Worm (Caenorhabditis elegans) whole organism, mixed stage, embryonic: ENCODE data around the gene crp-1.

Experiments used
- M03D4.4 ChIP-seq: sonication (generic microtip); optimal IDR thresholded peaks from 2 replicates; lab custom pipeline; 2017; ENCODE audit warnings: mild to moderate bottlenecking, missing genetic modification characterization, missing compliant biosample characterization
- bed-3 ChIP-seq: fragments of 200-800 bp; sonication (Bioruptor generic); optimal IDR thresholded peaks from 3 replicates; lab custom pipeline; 2018; ENCODE audit warnings: mild to moderate bottlenecking, missing genetic modification characterization, moderate library complexity, missing compliant biosample characterization
- ceh-39 ChIP-seq: fragments of 150-350 bp; optimal IDR thresholded peaks from 2 replicates; lab custom pipeline; 2014; ENCODE audit warnings: missing biosample characterization, missing genetic modification characterization
- ceh-43 ChIP-seq: fragments of 200-800 bp; sonication (Bioruptor generic); optimal IDR thresholded peaks from 2 replicates; lab custom pipeline; 2018; ENCODE audit warnings: mild to moderate bottlenecking, missing genetic modification characterization, moderate library complexity, missing compliant biosample characterization
- ceh-83 ChIP-seq: fragments of 200-800 bp; sonication (Bioruptor generic); optimal IDR thresholded peaks from 2 replicates; lab custom pipeline; 2018; ENCODE audit warnings: mild to moderate bottlenecking, missing genetic modification characterization, missing compliant biosample characterization
- ces-1 ChIP-seq: fragments of 150-350 bp; optimal IDR thresholded peaks from 2 replicates; lab custom pipeline; 2014; ENCODE audit warnings: missing biosample characterization, missing genetic modification reagents, missing genetic modification characterization
- cnd-1 ChIP-seq: fragments of 200-800 bp; sonication (Bioruptor generic); optimal IDR thresholded peaks from 2 replicates; lab custom pipeline; 2018; ENCODE audit warnings: mild to moderate bottlenecking, missing genetic modification characterization, missing compliant biosample characterization
- drap-1 ChIP-seq: fragments of 200-800 bp; sonication (Bioruptor generic); optimal IDR thresholded peaks from 3 replicates; lab custom pipeline; 2018; ENCODE audit warnings: mild to moderate bottlenecking, missing genetic modification characterization, missing compliant biosample characterization
- elt-3 ChIP-seq: fragments of 150-350 bp; optimal IDR thresholded peaks from 2 replicates; lab custom pipeline; 2014; ENCODE audit warnings: missing biosample characterization, missing genetic modification characterization
- flh-1 ChIP-seq: fragments of 200-800 bp; sonication (Bioruptor generic); optimal IDR thresholded peaks from 2 replicates; lab custom pipeline; 2018; ENCODE audit warnings: mild to moderate bottlenecking, missing genetic modification characterization, moderate library complexity, missing compliant biosample characterization
- ham-2 ChIP-seq: fragments of 200-800 bp; sonication (Bioruptor generic); optimal IDR thresholded peaks from 2 replicates; lab custom pipeline; 2018; ENCODE audit warnings: mild to moderate bottlenecking, missing genetic modification characterization, missing compliant biosample characterization
- hlh-1 ChIP-seq: fragments of 150-350 bp; optimal IDR thresholded peaks from 2 replicates; lab custom pipeline; 2014; ENCODE audit warnings: missing biosample characterization, missing genetic modification reagents, missing genetic modification characterization
- lin-32 ChIP-seq: fragments of 200-800 bp; sonication (Bioruptor generic); optimal IDR thresholded peaks from 2 replicates; lab custom pipeline; 2018; ENCODE audit warnings: mild to moderate bottlenecking, missing genetic modification characterization, missing compliant biosample characterization
- lsy-2 ChIP-seq: fragments of 150-350 bp; optimal IDR thresholded peaks from 2 replicates; lab custom pipeline; 2014; ENCODE audit warnings: missing biosample characterization, missing genetic modification characterization
- mep-1 ChIP-seq: fragments of 150-350 bp; optimal IDR thresholded peaks from 2 replicates; lab custom pipeline; 2017; ENCODE audit warnings: missing biosample characterization, missing genetic modification reagents, missing genetic modification characterization, inconsistent platforms
- mls-2 ChIP-seq: sonication (generic microtip); optimal IDR thresholded peaks from 2 replicates; lab custom pipeline; 2016; ENCODE audit warnings: mild to moderate bottlenecking, missing genetic modification characterization, moderate library complexity, missing compliant biosample characterization
- nhr-12 ChIP-seq: fragments of 150-350 bp; optimal IDR thresholded peaks from 2 replicates; lab custom pipeline; 2014; ENCODE audit warnings: missing biosample characterization, missing genetic modification characterization
- nhr-2 ChIP-seq: fragments of 150-350 bp; optimal IDR thresholded peaks from 2 replicates; lab custom pipeline; 2014; ENCODE audit warnings: missing biosample characterization, missing genetic modification characterization
- nhr-28 ChIP-seq: fragments of 150-350 bp; optimal IDR thresholded peaks from 2 replicates; lab custom pipeline; 2014; ENCODE audit warnings: missing biosample characterization, missing genetic modification characterization
- nhr-76 ChIP-seq: sonication (generic microtip); optimal IDR thresholded peaks from 2 replicates; lab custom pipeline; 2017; ENCODE audit warnings: missing biosample characterization, missing genetic modification characterization
- pha-4 ChIP-seq: fragments of 150-350 bp; optimal IDR thresholded peaks from 2 replicates; lab custom pipeline; 2018; ENCODE audit warnings: missing biosample characterization, missing genetic modification reagents, missing genetic modification characterization
- sem-2 ChIP-seq: fragments of 200-800 bp; sonication (Bioruptor generic); optimal IDR thresholded peaks from 2 replicates; lab custom pipeline; 2018; ENCODE audit warnings: mild to moderate bottlenecking, missing genetic modification characterization, missing compliant biosample characterization
- snpc-4 ChIP-seq: fragments of 150-350 bp; optimal IDR thresholded peaks from 2 replicates; lab custom pipeline; 2014; ENCODE audit warnings: missing biosample characterization, missing genetic modification characterization
- sptf-1 ChIP-seq: sonication (generic microtip); optimal IDR thresholded peaks from 2 replicates; lab custom pipeline; 2017; ENCODE audit warnings: mild to moderate bottlenecking, missing genetic modification characterization, moderate library complexity, missing compliant biosample characterization
- unc-120 ChIP-seq: sonication (generic microtip); optimal IDR thresholded peaks from 2 replicates; lab custom pipeline; 2017; ENCODE audit warnings: missing genetic modification characterization, missing compliant biosample characterization; ENCODE audit not compliant: poor library complexity, severe bottlenecking
- unc-62 ChIP-seq: fragments of 150-350 bp; optimal IDR thresholded peaks from 2 replicates; lab custom pipeline; 2014; ENCODE audit warnings: missing biosample characterization, missing genetic modification reagents, missing genetic modification characterization
- zip-8 ChIP-seq: fragments of 150-350 bp; optimal IDR thresholded peaks from 2 replicates; lab custom pipeline; 2014; ENCODE audit warnings: missing biosample characterization, missing genetic modification characterization
- ztf-11 ChIP-seq: fragments of 150-350 bp; optimal IDR thresholded peaks from 2 replicates; lab custom pipeline; 2014; ENCODE audit warnings: missing biosample characterization, missing genetic modification characterization

The crp-1 gene

ce11 chrV:10503893-10504292 is 25.5 kb downstream of the crp-1 start, which contains the start of gene C35A5.10:
TSS of gene C35A5.10 (plus strand) at chrV:10504193.
- TF ChIP-seq nhr-2 (tag; lab: Kevin White, UChicago) (no peak), nhr-12 (tag; lab: Kevin White, UChicago) (no peak)

DNA sequence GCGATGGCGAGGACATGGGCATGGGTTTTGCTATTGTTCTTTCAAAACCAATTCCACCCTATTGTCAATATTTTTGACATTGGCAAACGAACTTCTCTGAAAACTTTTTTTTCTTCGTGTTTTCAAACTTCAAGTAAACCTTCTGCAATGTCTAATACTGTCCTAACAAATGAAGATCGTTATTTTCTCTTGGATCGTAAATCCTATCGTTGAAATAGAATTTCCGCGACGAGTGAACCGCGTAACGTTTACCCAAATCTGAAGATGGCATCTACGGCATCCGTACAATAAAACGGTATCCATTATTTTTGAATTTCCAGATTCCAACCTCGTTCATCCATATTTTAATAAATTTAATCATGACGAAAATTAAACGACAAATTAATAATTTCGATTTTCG is 27.2 kb downstream of the crp-1 start, which contains the start of gene C35A5.5:
Gene C35A5.5 (plus strand): TSS at position 301 of the 400 bp plus-strand sequence.
- no peak for TF ChIP-seq ceh-43 (GFP tag; lab: Kevin White, UChicago)

DNA sequence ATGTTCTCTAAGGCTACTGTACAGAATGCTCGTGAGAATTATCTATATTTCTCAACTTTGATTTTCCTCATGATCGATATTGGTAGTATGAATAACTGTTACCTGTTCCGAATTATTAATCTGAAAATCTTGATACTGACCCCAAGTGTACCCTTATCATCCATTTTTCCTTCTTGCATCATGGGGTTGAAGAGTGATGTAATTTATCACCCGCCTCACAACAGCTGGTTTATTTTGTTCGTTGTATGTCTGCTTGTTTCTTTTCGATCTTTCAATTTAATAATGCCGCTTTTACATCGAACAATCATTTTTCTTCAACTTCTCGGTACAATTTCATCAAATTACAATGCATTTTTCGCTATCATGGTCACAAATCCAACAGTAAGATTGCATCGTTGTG is 30.5 kb downstream of the crp-1 start, which contains the start of gene C35A5.6:
Gene C35A5.6 (plus strand): TSS at position 283 of the 400 bp plus-strand sequence.
- TF ChIP-seq hlh-1 (tag; lab: Kevin White, UChicago) (no peak), sem-2 (GFP tag; lab: Kevin White, UChicago) (no peak), drap-1 (no peak), lin-32 (GFP tag; lab: Kevin White, UChicago) (no peak), lsy-2 (tag; lab: Kevin White, UChicago) (no peak), ceh-83 (GFP tag; lab: Kevin White, UChicago) (no peak), M03D4.4 (tag; lab: Kevin White, UChicago) (no peak), nhr-2 (tag; lab: Kevin White, UChicago) (no peak), nhr-28 (tag; lab: Kevin White, UChicago) (no peak), cnd-1 (no peak), mls-2 (tag; lab: Kevin White, UChicago) (no peak)

DNA sequence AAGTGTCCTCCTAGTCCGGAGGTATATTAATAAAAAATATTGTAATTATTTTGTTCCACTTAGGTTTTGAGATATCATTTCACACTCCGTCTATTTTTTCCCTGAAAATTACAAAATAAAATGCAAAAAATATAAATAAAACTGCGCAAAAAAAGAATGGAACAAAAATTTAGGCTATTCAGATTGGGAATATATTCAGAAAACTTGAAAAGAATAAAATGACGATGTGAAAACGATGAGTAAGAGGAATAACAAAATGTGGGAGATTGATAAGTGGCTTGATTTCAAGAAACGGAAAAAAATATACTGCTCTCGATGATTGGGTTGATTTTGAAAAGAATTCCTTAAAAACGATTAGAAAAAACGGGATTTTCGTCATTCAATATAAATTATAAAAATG is 35.9 kb downstream of the crp-1 start, which contains the start of gene dmsr-8:
Gene dmsr-8 (minus strand): TSS at position 101 of the 400 bp plus-strand sequence.
- no peak for TF ChIP-seq nhr-2 (tag; lab: Kevin White, UChicago)
- no peak for TF ChIP-seq ceh-83 (GFP tag; lab: Kevin White, UChicago)
- no peak for TF ChIP-seq elt-3 (tag; lab: Kevin White, UChicago)
- no peak for TF ChIP-seq ham-2 (GFP tag; lab: Kevin White, UChicago)
- TF ChIP-seq ceh-39: no peak
- TF ChIP-seq nhr-76 (tag; lab: Kevin White, UChicago): no peak
- no peak for TF ChIP-seq nhr-12 (tag; lab: Kevin White, UChicago)
- TF ChIP-seq lin-32 (GFP tag; lab: Kevin White, UChicago): no peak
- TF ChIP-seq, all 35 proteins: peak for 0

DNA sequence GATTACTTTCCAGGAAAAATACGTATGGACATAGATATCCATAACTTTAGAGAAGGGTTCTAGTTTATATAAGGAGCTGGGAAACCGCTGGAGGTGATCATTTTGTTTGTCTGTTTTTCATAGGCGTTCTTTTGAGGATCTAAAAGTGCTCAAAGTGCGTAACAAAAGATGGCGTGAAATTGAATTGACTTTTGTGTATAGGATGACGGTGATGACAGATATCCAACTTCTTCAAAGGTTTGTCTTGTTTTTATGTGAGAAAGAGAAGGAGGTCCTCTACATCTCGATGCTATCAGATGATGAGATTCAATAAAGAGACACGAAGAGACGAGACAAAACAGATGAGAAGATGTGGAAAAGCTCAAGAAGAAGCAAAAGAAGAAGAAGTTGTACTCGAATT is 38.3 kb downstream of the crp-1 start:
- peak; percentile 48 for TF ChIP-seq ces-1 (GFP tag; lab: Kevin White, UChicago)
- TF ChIP-seq unc-62: no peak

- TF ChIP-seq mep-1 (tag; lab: Kevin White, UChicago): peak; percentile 2
- TF ChIP-seq bed-3 (GFP tag; lab: Kevin White, UChicago): no peak
- peak; percentile 25 for TF ChIP-seq lsy-2 (tag; lab: Kevin White, UChicago)
- TF ChIP-seq unc-120 (tag; lab: Kevin White, UChicago): peak; percentile 46
These were observed 47.5 kb downstream of the crp-1 start, which contains the start of the genes C35A5.8 and hda-11 for ce11 chrV:10525902-10526301. TSS of gene C35A5.8 (minus strand) at chrV:10525908. TSS of gene hda-11 (plus strand) at chrV:10526184.

- no peak for TF ChIP-seq ham-2 (GFP tag; lab: Kevin White, UChicago)
- TF ChIP-seq drap-1: no peak
- TF ChIP-seq nhr-76 (tag; lab: Kevin White, UChicago): no peak
- no peak for TF ChIP-seq pha-4 (tag; lab: Kevin White, UChicago)
- no peak for TF ChIP-seq zip-8 (tag; lab: Kevin White, UChicago)
These were observed 50.1 kb downstream of the crp-1 start, which contains the start of gene F25D1.3 for ce11 chrV:10528500-10528899. TSS of gene F25D1.3 (plus strand) at chrV:10528724.

DNA sequence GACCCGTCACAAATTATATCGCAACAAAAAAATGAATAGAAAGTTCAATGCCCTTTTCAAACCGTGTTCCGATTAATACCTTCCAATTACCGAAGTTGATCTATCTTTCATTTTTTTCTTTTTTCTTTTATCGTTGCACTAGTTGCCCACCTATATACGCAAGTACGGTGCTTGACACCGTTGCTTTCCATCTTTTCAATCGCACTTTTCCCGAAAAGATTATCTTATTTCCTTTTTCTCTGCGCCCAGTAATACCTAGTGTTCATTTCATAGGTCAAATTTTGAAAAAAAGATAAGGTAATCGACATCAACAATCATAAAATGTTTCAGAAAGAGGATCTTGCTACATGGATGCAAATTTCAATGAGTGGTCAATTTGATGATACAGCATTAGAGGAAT is 51.2 kb downstream of the crp-1 start:
- no peak for TF ChIP-seq elt-3 (tag; lab: Kevin White, UChicago)
- no peak for TF ChIP-seq mls-2 (tag; lab: Kevin White, UChicago)
- TF ChIP-seq flh-1 (GFP tag; lab: Kevin White, UChicago): no peak
- TF ChIP-seq ceh-43 (GFP tag; lab: Kevin White, UChicago): no peak
- no peak for TF ChIP-seq sptf-1
- TF ChIP-seq M03D4.4 (tag; lab: Kevin White, UChicago): no peak
- TF ChIP-seq lsy-2 (tag; lab: Kevin White, UChicago): no peak
- TF ChIP-seq nhr-2 (tag; lab: Kevin White, UChicago): no peak
- no peak for TF ChIP-seq snpc-4 (tag; lab: Kevin White, UChicago)
- TF ChIP-seq ztf-11 (tag; lab: Kevin White, UChicago): no peak
- TF ChIP-seq nhr-12 (tag; lab: Kevin White, UChicago): no peak
- no peak for TF ChIP-seq pha-4 (tag; lab: Kevin White, UChicago)
- no peak for TF ChIP-seq ceh-83 (GFP tag; lab: Kevin White, UChicago)
